Fruit fly (Drosophila melanogaster): ENCODE data around the gene CG17361.

CG17361 gene

DNA sequence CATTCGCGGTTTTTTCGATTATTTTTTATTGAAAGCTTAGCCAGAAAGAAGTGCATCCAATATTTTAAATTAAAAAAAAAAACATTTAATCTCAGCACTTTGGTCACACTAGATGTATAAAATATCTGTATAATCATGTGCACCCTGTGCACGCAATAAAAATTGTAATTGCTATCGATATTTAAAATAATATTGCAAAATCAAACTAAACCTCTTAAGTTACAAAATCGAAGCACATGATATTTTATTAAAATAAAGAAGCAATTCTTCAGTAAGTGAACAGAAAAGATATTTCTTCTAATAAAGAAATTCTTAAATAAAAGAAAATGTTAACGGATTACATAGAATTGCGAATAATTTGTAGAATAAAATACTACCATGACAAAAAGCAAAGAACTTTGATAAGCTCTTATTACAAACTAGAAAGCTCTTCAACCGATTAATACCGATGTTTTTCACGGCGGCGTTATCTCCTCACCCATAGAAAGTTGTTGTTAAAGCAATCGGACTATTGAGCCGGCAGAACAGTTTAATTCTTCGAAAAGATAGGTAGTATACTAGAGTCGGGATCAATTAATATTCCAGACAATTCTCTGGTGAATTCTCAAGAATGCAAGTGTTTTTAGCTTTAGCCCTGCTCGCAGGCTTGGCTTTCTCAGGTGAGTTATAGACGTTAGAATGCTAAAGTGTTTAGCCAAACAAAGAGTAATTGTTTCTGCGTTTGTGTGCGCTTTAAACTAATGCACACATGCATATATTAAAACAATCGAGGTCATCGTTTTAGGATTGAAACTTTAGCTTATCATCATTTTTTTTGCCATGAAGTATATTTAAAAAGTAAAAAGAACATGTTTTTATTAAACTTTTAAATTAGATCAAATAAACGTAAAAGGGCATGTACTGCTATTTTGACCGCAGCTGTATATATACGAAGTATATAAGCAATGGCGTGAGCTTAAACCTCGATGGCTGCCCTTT is 3.0 kb upstream of the CG17361 start, which contains the start of gene CtsK1 (continued):
- TF ChIP-seq CG14441 (GFP tag; IDR thresholded peaks at IDR 0.05), result peak; percentile 50; the same call in 1 of the 2 replicates
- TF ChIP-seq CG32532 (GFP tag; IDR thresholded peaks at IDR 0.05), result peak; percentile 51; the same call in 1 of the 2 replicates
- TF ChIP-seq gcm2 (GFP tag; optimal IDR thresholded peaks at IDR 0.05), result no peak
- no peak for TF ChIP-seq danr (GFP tag; IDR thresholded peaks at IDR 0.05)
- no peak for TF ChIP-seq lab (GFP tag; optimal IDR thresholded peaks at IDR 0.05)
- no peak for TF ChIP-seq CG13296 (GFP tag; optimal IDR thresholded peaks at IDR 0.05)
- no peak for TF ChIP-seq ato (GFP tag; IDR thresholded peaks at IDR 0.05; ENCODE audit: partially characterized antibody)
- no peak for TF ChIP-seq CG15514 (GFP tag; optimal IDR thresholded peaks at IDR 0.05)
- no peak for TF ChIP-seq crc (GFP tag; optimal IDR thresholded peaks at IDR 0.05)
- peak; percentile 72 for TF ChIP-seq hbn (GFP tag; IDR thresholded peaks at IDR 0.05; ENCODE audit: partially characterized antibody)
- 0 out of 2 replicates have a peak, but pooled peaks have one; percentile 25 for TF ChIP-seq CG10366 (GFP tag; IDR thresholded peaks at IDR 0.05)
- TF ChIP-seq tio (GFP tag; optimal IDR thresholded peaks at IDR 0.05), result no peak
- no peak for TF ChIP-seq CG11723 (GFP tag; optimal IDR thresholded peaks at IDR 0.05)
- no peak for TF ChIP-seq odd (GFP tag; optimal IDR thresholded peaks at IDR 0.05)
- TF ChIP-seq nmo (GFP tag; optimal IDR thresholded peaks at IDR 0.05), result peak; percentile 12
- no peak for TF ChIP-seq ro (GFP tag; IDR thresholded peaks at IDR 0.05)
- no peak; the same call in 1 of the 2 replicates for TF ChIP-seq CG32772 (GFP tag; IDR thresholded peaks at IDR 0.05)
- TF ChIP-seq CG8359 (GFP tag; optimal IDR thresholded peaks at IDR 0.05; ENCODE audit: borderline replicate concordance), result no peak
- TF ChIP-seq CG2129 (GFP tag; IDR thresholded peaks at IDR 0.05; ENCODE audit: partially characterized antibody), result 0 out of 2 replicates have a peak, but pooled peaks have one; percentile 12
- TF ChIP-seq bab2 (GFP tag; optimal IDR thresholded peaks at IDR 0.05), result no peak
- TF ChIP-seq unc-4 (GFP tag; IDR thresholded peaks at IDR 0.05; ENCODE audit: partially characterized antibody), result peak; percentile 77
- TF ChIP-seq GATAe (GFP tag; conservative IDR thresholded peaks at IDR 0.05), result no peak
- no peak for TF ChIP-seq D (optimal IDR thresholded peaks at IDR 0.05)
- TF ChIP-seq D (GFP tag; optimal IDR thresholded peaks at IDR 0.05), result no peak
- TF ChIP-seq CG9797 (GFP tag; optimal IDR thresholded peaks at IDR 0.05), result no peak
- TF ChIP-seq jumu (GFP tag; optimal IDR thresholded peaks at IDR 0.05), result no peak
- TF ChIP-seq CG12071 (GFP tag; optimal IDR thresholded peaks at IDR 0.05), result no peak
- peak; percentile 25; the same call in 1 of the 2 replicates for TF ChIP-seq ara (GFP tag; IDR thresholded peaks at IDR 0.05)
- no peak for TF ChIP-seq nerfin-1 (tag; optimal IDR thresholded peaks at IDR 0.05)
- no peak for TF ChIP-seq CG1602 (GFP tag; optimal IDR thresholded peaks at IDR 0.05)
- no peak for TF ChIP-seq tx (GFP tag; optimal IDR thresholded peaks at IDR 0.05)
- TF ChIP-seq Hr78 (GFP tag; optimal IDR thresholded peaks at IDR 0.05), result no peak
- TF ChIP-seq Xbp1 (GFP tag; optimal IDR thresholded peaks at IDR 0.05), result peak; percentile 15
- no peak for TF ChIP-seq Dfd (GFP tag; optimal IDR thresholded peaks at IDR 0.05)
- no peak for TF ChIP-seq C15 (GFP tag; IDR thresholded peaks at IDR 0.05)
- no peak for TF ChIP-seq br (optimal IDR thresholded peaks at IDR 0.05)
- TF ChIP-seq sr (GFP tag; IDR thresholded peaks at IDR 0.05), result no peak
- TF ChIP-seq CG17568 (GFP tag; optimal IDR thresholded peaks at IDR 0.05), result no peak
- TF ChIP-seq kay (GFP tag; optimal IDR thresholded peaks at IDR 0.05), result no peak
- TF ChIP-seq jing (GFP tag; optimal IDR thresholded peaks at IDR 0.05), result no peak
- TF ChIP-seq kah (GFP tag; optimal IDR thresholded peaks at IDR 0.05), result no peak
- no peak for TF ChIP-seq crol (GFP tag; IDR thresholded peaks at IDR 0.05)
- no peak for TF ChIP-seq HLH54F (GFP tag; optimal IDR thresholded peaks at IDR 0.05)
- TF ChIP-seq Camta (GFP tag; optimal IDR thresholded peaks at IDR 0.05), result no peak
- no peak for TF ChIP-seq CG6175 (GFP tag; IDR thresholded peaks at IDR 0.05)
- no peak for TF ChIP-seq CG11560 (tag; IDR thresholded peaks at IDR 0.05)
- no peak for TF ChIP-seq CG9437 (GFP tag; optimal IDR thresholded peaks at IDR 0.05)
- peak; percentile 48 for TF ChIP-seq CG31441 (GFP tag; IDR thresholded peaks at IDR 0.05)
- TF ChIP-seq CG12104 (GFP tag; optimal IDR thresholded peaks at IDR 0.05), result peak; percentile 7
